Worm (Caenorhabditis elegans) whole organism, L4/young adult: ENCODE data around the gene pepm-1.
"Not testable (repeated sequence)": the region's sequence is repeated elsewhere in the genome, so short reads cannot be mapped to it uniquely, and the experiment has no call there.

Experiments
- W03F9.2 ChIP-seq: fragments of 150-350 bp; optimal IDR thresholded peaks from 2 replicates; lab custom pipeline; 2014; ENCODE audit warnings: missing biosample characterization, missing genetic modification characterization
- dao-5 ChIP-seq: sonication (generic microtip); optimal IDR thresholded peaks from 2 replicates; lab custom pipeline; 2016; ENCODE audit warnings: missing genotype, missing genetic modification characterization, moderate library complexity, missing compliant biosample characterization
- him-1 ChIP-seq: sonication (generic microtip); optimal IDR thresholded peaks from 2 replicates; lab custom pipeline; 2016; ENCODE audit warnings: missing genotype, missing genetic modification reagents, missing genetic modification characterization, missing compliant biosample characterization

Gene pepm-1

DNA sequence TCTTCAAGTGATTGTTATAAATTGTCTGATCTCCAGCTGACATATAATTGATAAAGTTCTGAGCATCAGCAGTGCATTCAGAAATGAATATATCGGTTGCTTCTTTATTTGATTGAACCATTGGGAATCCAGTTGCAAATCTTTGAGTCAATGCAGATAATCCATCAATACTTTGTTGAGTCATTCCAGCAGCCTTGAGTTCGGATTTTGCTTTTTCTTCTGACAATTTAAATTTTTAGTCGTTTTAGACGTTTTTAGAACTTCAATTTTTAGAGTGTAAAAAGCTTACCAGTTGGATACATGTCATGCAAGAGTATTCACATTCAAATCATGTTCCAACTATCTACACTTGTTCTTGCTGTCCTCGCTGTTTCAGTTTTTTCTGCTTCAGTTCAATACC is 19.3 kb upstream of the pepm-1 start, which contains the start of gene F14D7.14:
Gene F14D7.14, plus strand, starts transcription at position 301 of the 400 bp plus-strand sequence.
- not testable (repeated sequence) for TF ChIP-seq him-1; W03F9.2; dao-5 (tag; lab: Kevin White, UChicago)

DNA sequence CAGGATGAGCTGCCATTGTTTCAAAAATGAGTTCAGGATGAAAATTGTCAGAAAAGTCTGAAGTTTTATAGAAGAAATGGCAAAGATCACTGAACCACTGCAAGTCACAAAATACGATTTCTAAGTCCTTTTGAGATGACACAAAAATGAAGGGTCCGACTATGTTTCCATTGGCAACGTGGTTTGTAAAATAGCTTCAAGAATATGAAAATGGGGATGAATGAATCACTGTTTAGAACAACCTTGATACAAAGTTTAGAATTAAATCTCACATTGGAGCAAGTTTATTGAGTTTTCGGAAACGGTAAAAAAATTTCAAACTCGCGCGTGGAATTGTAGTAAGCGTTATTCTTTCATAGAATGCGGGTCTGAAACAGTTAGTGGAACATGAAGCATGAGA is 17.8 kb upstream of the pepm-1 start, which contains the start of gene ddn-3:
Gene ddn-3, minus strand, starts transcription at position 101 of the 400 bp plus-strand sequence.
- TF ChIP-seq him-1 (no peak), dao-5 (tag; lab: Kevin White, UChicago) (no peak), W03F9.2 (no peak)

DNA sequence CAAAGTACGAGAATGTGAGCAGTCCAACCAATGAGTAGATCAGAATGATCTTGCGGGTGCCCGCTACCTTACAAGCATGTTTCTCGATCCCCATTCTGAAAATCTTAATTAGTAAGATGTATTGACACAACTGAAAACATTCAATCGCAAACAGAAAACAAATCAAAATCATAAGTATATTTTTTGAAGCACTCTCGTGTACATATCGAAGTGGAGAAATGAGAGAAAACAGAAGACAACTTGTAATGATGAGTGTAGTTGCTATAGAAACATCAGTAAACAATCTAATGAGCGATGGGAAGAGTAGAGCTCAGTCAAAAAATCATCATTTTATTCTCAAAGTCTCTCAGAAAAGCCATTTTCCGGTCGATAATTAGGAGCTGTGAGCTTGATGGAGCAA is 16.2 kb upstream of the pepm-1 start, which contains the start of gene F14D7.8:
Gene F14D7.8, minus strand, starts transcription at position 101 of the 400 bp plus-strand sequence.
- TF ChIP-seq W03F9.2, result no peak
- no peak for TF ChIP-seq him-1
- no peak for TF ChIP-seq dao-5 (tag; lab: Kevin White, UChicago)

ce11 chrV:14314236-14314635 is 14.7 kb upstream of the pepm-1 start, which contains the start of gene F47B8.1:
F47B8.1 (minus strand) TSS chrV:14314336.
- no peak for TF ChIP-seq dao-5 (tag; lab: Kevin White, UChicago)
- no peak for TF ChIP-seq W03F9.2
- no peak for TF ChIP-seq him-1

DNA sequence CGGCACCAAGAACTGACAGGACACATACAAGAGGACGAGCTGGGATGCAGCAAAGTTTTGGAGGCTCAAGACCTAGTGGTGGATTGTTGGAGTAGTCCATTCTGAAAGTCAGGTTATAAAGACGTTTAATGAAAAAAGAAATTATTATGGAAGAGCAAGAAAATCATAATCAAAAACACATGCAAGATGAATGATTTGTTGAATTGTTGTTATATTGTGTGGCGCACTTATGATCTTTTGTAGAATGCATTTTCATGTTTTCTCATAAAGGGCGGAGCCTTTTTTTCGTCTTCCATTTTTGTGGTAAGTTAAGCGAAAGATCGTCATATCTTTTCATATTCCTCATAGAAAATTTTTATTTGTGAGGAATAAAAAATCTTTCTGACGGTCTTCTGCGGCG is 12.4 kb upstream of the pepm-1 start, which contains the start of gene F47B8.2:
Gene F47B8.2, minus strand, starts transcription at position 101 of the 400 bp plus-strand sequence.
- TF ChIP-seq W03F9.2 (no peak), dao-5 (tag; lab: Kevin White, UChicago) (no peak), him-1 (no peak)

- no peak for TF ChIP-seq him-1
- TF ChIP-seq dao-5 (tag; lab: Kevin White, UChicago), result no peak
- no peak for TF ChIP-seq W03F9.2
Measured at ce11 chrV:14317204-14317603, 11.7 kb upstream of the pepm-1 start.

ce11 chrV:14317621-14318020 is 11.3 kb upstream of the pepm-1 start:
- TF ChIP-seq him-1 (no peak), W03F9.2 (no peak), dao-5 (tag; lab: Kevin White, UChicago) (no peak)

DNA sequence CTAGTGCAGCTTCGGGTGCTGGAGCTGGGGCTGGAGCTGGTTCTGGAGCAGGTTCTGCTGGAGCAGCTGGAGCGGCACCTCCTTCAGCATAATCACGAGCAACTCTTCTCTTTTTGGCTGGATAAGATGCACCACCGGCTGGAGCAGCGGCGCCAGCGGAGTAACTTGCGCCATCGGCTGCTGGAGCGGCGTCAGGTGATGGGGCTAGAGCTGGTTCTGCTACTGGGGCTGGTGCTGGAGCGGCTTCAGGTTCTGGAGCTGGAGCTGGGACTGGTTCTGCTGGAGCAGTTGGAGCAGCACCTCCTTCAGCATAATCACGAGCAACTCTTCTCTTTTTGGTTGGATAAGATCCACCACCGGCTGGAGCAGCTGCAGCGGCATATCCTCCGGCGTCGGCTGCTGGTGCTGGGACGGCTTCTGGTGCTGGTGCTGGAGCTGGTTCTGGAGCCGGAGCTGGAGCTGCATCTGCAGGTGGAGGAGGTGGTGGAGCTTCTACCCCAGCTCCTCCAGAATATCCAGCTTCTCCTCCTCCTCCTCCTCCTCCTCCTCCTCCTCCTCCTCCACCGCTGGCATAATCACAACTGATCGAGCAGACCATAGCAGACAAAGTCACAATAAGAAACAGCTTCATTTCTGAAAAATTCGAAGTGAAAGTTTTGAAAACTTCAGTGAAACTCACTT is 9.7 kb upstream of the pepm-1 start, which contains the start of gene F47B8.13:
Gene F47B8.13, minus strand, starts transcription at position 631 of the 681 bp plus-strand sequence.
- TF ChIP-seq dao-5 (tag; lab: Kevin White, UChicago) (no peak), W03F9.2 (no peak), him-1 (no peak)

DNA sequence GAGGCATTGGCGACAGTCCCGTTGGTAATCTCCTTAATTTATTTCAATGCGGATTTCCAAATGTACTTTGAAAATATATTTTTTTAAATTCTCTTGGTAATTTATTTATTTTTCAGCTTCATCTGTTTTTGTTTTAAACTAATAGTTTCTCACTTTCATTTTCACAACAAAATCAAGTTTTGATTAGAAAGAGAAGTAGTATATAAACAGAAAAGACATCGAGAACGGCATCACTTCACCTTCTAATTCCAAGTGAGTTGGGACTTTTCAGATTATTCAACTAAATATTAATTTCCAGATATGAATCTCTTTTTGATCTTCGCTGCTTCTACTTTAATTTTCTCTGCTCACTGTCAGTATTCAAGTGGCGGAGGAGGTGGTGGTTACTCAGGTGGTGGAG is 8.7 kb upstream of the pepm-1 start, which contains the start of gene F47B8.14:
Gene F47B8.14, plus strand, starts transcription at position 301 of the 400 bp plus-strand sequence.
- no peak for TF ChIP-seq W03F9.2
- no peak for TF ChIP-seq dao-5 (tag; lab: Kevin White, UChicago)
- no peak for TF ChIP-seq him-1

DNA sequence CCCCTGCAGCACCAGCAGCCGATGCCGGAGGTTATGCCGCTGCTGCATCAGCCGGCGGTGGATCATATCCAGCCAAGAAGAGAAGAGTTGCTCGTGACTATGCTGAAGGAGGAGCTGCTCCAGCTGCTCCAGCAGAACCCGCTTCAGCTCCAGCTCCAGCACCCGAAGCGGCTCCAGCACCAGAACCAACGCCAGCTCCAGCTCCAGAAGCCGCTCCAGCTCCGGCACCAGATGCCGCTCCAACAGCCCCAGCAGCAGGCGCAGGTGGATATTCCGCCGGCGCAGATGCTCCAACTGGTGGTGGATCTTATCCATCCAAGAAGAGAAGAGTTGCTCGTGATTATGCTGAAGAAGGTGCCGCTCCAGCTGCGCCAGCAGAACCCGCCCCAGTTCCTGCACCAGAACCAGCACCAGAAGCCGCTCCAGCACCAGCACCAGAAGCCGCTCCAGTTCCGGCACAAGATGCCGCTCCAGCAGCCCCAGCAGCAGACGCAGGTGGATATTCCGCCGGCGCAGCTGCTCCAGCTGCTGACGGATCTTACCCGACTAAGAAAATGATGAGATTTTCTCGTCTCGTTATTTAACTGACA is 8.1 kb upstream of the pepm-1 start:
- TF ChIP-seq W03F9.2 (no peak), dao-5 (tag; lab: Kevin White, UChicago) (no peak), him-1 (no peak)

- TF ChIP-seq him-1, result no peak
- no peak for TF ChIP-seq dao-5 (tag; lab: Kevin White, UChicago)
- no peak for TF ChIP-seq W03F9.2
Measured at ce11 chrV:14322743-14323142, 6.2 kb upstream of the pepm-1 start, which contains the start of gene F47B8.3. F47B8.3 (minus strand) TSS chrV:14323003.

DNA sequence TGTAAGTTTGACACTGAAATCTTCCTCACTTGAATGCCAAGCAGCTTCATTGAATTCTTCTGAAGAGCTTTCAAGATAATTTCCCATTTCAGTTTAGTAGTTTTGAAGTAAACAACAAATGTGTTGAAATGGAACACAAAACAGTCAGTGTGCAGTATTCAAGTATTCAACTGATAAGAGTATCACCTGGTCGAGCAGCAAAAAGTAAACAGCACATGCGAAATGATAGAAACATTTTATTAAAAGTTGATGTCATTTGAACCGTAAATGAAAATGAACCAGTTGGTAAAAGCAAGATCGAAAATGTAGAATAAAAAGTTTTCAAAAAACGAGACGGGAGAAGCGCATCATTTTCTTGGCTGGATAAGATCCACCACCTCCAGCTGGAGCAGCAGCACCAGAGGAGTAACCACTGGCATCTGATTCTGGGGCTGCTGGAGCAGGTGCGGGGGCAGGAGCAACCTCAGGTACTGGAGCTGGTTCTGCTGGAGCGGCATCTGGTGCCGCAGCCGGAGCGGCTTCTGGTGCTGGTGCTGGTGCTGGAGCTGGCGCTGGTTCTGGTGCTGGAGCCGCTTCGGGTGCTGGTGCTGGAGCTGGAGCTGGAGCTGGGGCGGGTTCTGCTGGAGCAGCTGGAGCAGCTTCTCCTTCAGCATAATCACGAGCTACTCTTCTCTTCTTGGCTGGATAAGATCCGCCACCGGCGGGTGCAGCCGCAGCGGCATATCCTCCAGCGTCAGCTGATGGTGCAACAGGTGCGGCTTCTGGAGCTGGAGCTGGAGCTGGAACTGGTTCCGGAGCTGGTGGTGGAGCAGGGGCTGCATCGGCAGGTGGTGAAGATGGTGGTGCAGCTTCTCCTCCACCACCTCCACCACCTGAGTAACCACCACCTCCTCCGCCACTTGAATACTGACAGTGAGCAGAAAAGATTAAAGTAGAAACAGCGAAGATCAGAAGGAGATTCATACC is 4.1 kb upstream of the pepm-1 start, which contains the start of the genes F47B8.4 and F47B8.18:
Gene F47B8.4, minus strand, starts transcription at position 172 of the 966 bp plus-strand sequence.
Gene F47B8.18, minus strand, starts transcription at position 963 of the 966 bp plus-strand sequence.
- TF ChIP-seq W03F9.2 (no peak), dao-5 (tag; lab: Kevin White, UChicago) (no peak), him-1 (no peak)

DNA sequence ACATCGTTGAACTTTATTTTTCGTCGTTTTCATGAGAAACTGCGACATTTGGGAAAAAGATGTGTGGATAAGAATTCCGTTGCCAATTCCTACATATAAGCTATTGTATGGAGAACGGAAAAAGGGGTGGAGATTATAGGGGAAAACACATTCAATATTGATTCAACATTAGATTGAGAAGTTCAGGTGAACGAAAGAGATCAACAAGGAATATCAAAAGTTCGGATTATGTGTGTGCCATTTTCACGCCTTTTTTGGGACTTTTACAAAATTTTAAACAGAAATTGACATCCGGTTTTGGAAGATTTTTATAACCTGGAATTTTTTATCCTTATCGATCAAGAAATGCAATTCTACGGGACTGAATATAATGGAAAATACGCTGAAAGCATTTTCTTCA is 1.1 kb upstream of the pepm-1 start, which contains the start of gene F47B8.5:
Gene F47B8.5, minus strand, starts transcription at position 101 of the 400 bp plus-strand sequence.
- TF ChIP-seq him-1, result no peak
- no peak for TF ChIP-seq W03F9.2
- no peak for TF ChIP-seq dao-5 (tag; lab: Kevin White, UChicago)
